Fruit fly (Drosophila melanogaster): ENCODE data around the gene CG11585.

The CG11585 gene

dm6 chrX:14215834-14216233 is 26.5 kb downstream of the CG11585 start:
- TF ChIP-seq CG14655 (GFP tag; optimal IDR thresholded peaks at IDR 0.05) (peak; percentile 43), CG13204 (GFP tag; optimal IDR thresholded peaks at IDR 0.05) (no peak), CG10348 (GFP tag; IDR thresholded peaks at IDR 0.05) (no peak), rn (GFP tag; IDR thresholded peaks at IDR 0.05) (no peak), Ets98B (GFP tag; IDR thresholded peaks at IDR 0.05) (peak; percentile 31; the same call in 1 of the 2 replicates), CG8159 (tag; optimal IDR thresholded peaks at IDR 0.05) (no peak), CG17806 (tag; optimal IDR thresholded peaks at IDR 0.05) (no peak), Pif1A (GFP tag; optimal IDR thresholded peaks at IDR 0.05) (no peak), fd96Ca (GFP tag; IDR thresholded peaks at IDR 0.05) (no peak; the same call in 2 of the 3 replicates), D1 (tag; optimal IDR thresholded peaks at IDR 0.05) (no peak), CG4496 (GFP tag; IDR thresholded peaks at IDR 0.05) (0 out of 3 replicates have a peak, but pooled peaks have one; percentile 21), gl (tag; optimal IDR thresholded peaks at IDR 0.05) (no peak), CG34367 (tag; optimal IDR thresholded peaks at IDR 0.05) (no peak), CG15710 (tag; optimal IDR thresholded peaks at IDR 0.05) (peak; percentile 6), CG9948 (tag; optimal IDR thresholded peaks at IDR 0.05) (no peak), Pif1B (GFP tag; optimal IDR thresholded peaks at IDR 0.05) (no peak), CG12605 (GFP tag; IDR thresholded peaks at IDR 0.05) (peak; percentile 27; the same call in 1 of the 2 replicates), EcR (GFP tag; optimal IDR thresholded peaks at IDR 0.05) (no peak), CG32121 (GFP tag; IDR thresholded peaks at IDR 0.05) (peak; percentile 51), Snoo (tag; optimal IDR thresholded peaks at IDR 0.05) (no peak), CG8301 (tag; optimal IDR thresholded peaks at IDR 0.05) (peak; percentile 31)

- TF ChIP-seq CG8159 (tag; optimal IDR thresholded peaks at IDR 0.05) (no peak), CG14655 (GFP tag; optimal IDR thresholded peaks at IDR 0.05) (no peak), CG4496 (GFP tag; IDR thresholded peaks at IDR 0.05) (0 out of 3 replicates have a peak, but pooled peaks have one; percentile 7), fd96Ca (GFP tag; IDR thresholded peaks at IDR 0.05) (no peak), EcR (GFP tag; optimal IDR thresholded peaks at IDR 0.05) (no peak), CG34367 (tag; optimal IDR thresholded peaks at IDR 0.05) (no peak), CG8301 (tag; optimal IDR thresholded peaks at IDR 0.05) (peak; percentile 16), Ets98B (GFP tag; IDR thresholded peaks at IDR 0.05) (no peak), Snoo (tag; optimal IDR thresholded peaks at IDR 0.05) (no peak), CG15710 (tag; optimal IDR thresholded peaks at IDR 0.05) (no peak), CG17806 (tag; optimal IDR thresholded peaks at IDR 0.05) (no peak)
These were observed 27.5 kb downstream of the CG11585 start for dm6 chrX:14216844-14217243.

dm6 chrX:14218045-14218483 is 28.7 kb downstream of the CG11585 start:
- peak; percentile 97 for TF ChIP-seq CG9948 (tag; optimal IDR thresholded peaks at IDR 0.05)
- peak; percentile 92 for TF ChIP-seq rn (GFP tag; IDR thresholded peaks at IDR 0.05)
- peak; percentile 97 for TF ChIP-seq CG4496 (GFP tag; IDR thresholded peaks at IDR 0.05)
- TF ChIP-seq EcR (GFP tag; optimal IDR thresholded peaks at IDR 0.05): peak; percentile 93
- peak; percentile 98 for TF ChIP-seq CG8159 (tag; optimal IDR thresholded peaks at IDR 0.05)
- peak; percentile 94 for TF ChIP-seq Ets98B (GFP tag; IDR thresholded peaks at IDR 0.05)
- TF ChIP-seq Pif1B (GFP tag; optimal IDR thresholded peaks at IDR 0.05): peak; percentile 91
- peak; percentile 93 for TF ChIP-seq CG13204 (GFP tag; optimal IDR thresholded peaks at IDR 0.05)
- TF ChIP-seq CG10348 (GFP tag; IDR thresholded peaks at IDR 0.05): peak; percentile 59; the same call in 1 of the 2 replicates
- TF ChIP-seq gl (tag; optimal IDR thresholded peaks at IDR 0.05): peak; percentile 92
- TF ChIP-seq CG34367 (tag; optimal IDR thresholded peaks at IDR 0.05): peak; percentile 97
- TF ChIP-seq CG8301 (tag; optimal IDR thresholded peaks at IDR 0.05): peak; percentile 93
- TF ChIP-seq Snoo (tag; optimal IDR thresholded peaks at IDR 0.05): peak; percentile 97
- TF ChIP-seq CG12605 (GFP tag; IDR thresholded peaks at IDR 0.05): peak; percentile 96
- peak; percentile 86 for TF ChIP-seq fd96Ca (GFP tag; IDR thresholded peaks at IDR 0.05)
- peak; percentile 98 for TF ChIP-seq CG17806 (tag; optimal IDR thresholded peaks at IDR 0.05)
- peak; percentile 94 for TF ChIP-seq Pif1A (GFP tag; optimal IDR thresholded peaks at IDR 0.05)
- peak; percentile 98 for TF ChIP-seq CG15710 (tag; optimal IDR thresholded peaks at IDR 0.05)
- peak; percentile 95 for TF ChIP-seq D1 (tag; optimal IDR thresholded peaks at IDR 0.05)
- TF ChIP-seq CG32121 (GFP tag; IDR thresholded peaks at IDR 0.05): peak; percentile 95
- peak; percentile 95 for TF ChIP-seq CG14655 (GFP tag; optimal IDR thresholded peaks at IDR 0.05)

dm6 chrX:14221182-14221581 is 31.9 kb downstream of the CG11585 start:
- TF ChIP-seq CG13204 (GFP tag; optimal IDR thresholded peaks at IDR 0.05) (peak; percentile 7), Ets98B (GFP tag; IDR thresholded peaks at IDR 0.05) (no peak)

dm6 chrX:14221995-14222394 is 32.7 kb downstream of the CG11585 start:
- no peak for TF ChIP-seq gl (tag; optimal IDR thresholded peaks at IDR 0.05)
- TF ChIP-seq CG9948 (tag; optimal IDR thresholded peaks at IDR 0.05): no peak
- no peak for TF ChIP-seq CG34367 (tag; optimal IDR thresholded peaks at IDR 0.05)
- no peak for TF ChIP-seq CG15710 (tag; optimal IDR thresholded peaks at IDR 0.05)
- no peak for TF ChIP-seq CG10348 (GFP tag; IDR thresholded peaks at IDR 0.05)
- TF ChIP-seq CG13204 (GFP tag; optimal IDR thresholded peaks at IDR 0.05): no peak
- TF ChIP-seq CG4496 (GFP tag; IDR thresholded peaks at IDR 0.05): no peak
- TF ChIP-seq fd96Ca (GFP tag; IDR thresholded peaks at IDR 0.05): no peak
- TF ChIP-seq Ets98B (GFP tag; IDR thresholded peaks at IDR 0.05): no peak
- no peak for TF ChIP-seq D1 (tag; optimal IDR thresholded peaks at IDR 0.05)
- TF ChIP-seq CG12605 (GFP tag; IDR thresholded peaks at IDR 0.05): no peak
- TF ChIP-seq EcR (GFP tag; optimal IDR thresholded peaks at IDR 0.05): no peak

- TF ChIP-seq rn (GFP tag; IDR thresholded peaks at IDR 0.05): no peak
- no peak for TF ChIP-seq fd96Ca (GFP tag; IDR thresholded peaks at IDR 0.05)
- no peak for TF ChIP-seq Ets98B (GFP tag; IDR thresholded peaks at IDR 0.05)
- TF ChIP-seq D1 (tag; optimal IDR thresholded peaks at IDR 0.05): no peak
- no peak for TF ChIP-seq CG4496 (GFP tag; IDR thresholded peaks at IDR 0.05)
- TF ChIP-seq CG32121 (GFP tag; IDR thresholded peaks at IDR 0.05): no peak
- TF ChIP-seq CG13204 (GFP tag; optimal IDR thresholded peaks at IDR 0.05): no peak
These were observed 36.3 kb downstream of the CG11585 start, which contains the start of gene CG11674 for dm6 chrX:14225665-14226064. Gene CG11674 (minus strand): TSS chrX:14225879.
